Fruit fly (Drosophila melanogaster) whole organism, larva: ENCODE measurements around the gene CG3598.
A peak's percentile ranks its signal among the peaks of the same experiment; 100 is the strongest.

Experiments used
- noc ChIP-seq: fragments of 200-800 bp; sonication (Bioruptor generic); optimal IDR thresholded peaks from 3 replicates; lab custom pipeline; 2019; ENCODE audit warnings: missing biosample characterization, mild to moderate bottlenecking, missing genetic modification characterization, moderate library complexity

The CG3598 gene

DNA sequence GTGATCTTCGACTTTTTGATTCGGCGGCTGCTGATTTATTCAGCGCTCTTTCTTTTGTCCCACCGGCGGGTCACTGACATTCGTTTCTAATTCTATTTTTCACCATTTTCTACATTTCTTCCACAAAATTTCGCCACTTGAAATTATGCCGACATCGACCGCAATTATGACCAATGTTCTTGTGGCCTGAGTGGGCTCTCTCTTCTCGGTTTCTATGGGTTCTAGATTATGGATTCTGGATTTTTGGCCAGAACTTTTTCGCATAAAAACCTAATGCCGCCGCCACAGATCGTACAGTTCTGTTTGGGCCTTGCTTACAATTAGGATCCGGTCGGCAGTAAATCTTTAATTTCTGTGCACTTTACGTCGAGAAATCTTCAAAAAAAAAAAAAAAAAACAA lies at the start of gene CG3598:
Gene CG3598, plus strand, starts transcription at position 301 of the 400 bp plus-strand sequence.
- TF ChIP-seq noc (tag; lab: Kevin White, UChicago) = no peak

DNA sequence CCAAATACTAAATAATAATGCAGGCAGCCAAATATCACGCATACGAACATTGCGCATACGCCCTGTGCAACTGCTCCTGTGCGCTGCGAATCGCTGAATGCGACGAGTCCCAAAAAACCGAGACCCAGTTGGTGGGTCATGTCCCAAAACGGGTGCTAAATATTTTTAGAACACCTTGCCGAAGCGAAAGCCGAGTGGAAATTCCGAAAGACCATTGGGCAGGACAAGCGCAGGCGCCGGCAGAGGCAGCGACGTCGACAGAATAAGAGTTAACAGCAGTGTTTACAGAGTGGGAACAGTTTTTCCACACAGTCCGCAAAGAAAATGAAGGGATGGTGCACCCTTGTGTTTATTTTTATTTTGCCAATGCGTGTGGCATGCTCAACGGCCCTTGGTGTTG lies 48.6 kb upstream of the CG3598 start:
- no peak for TF ChIP-seq noc (tag; lab: Kevin White, UChicago)

DNA sequence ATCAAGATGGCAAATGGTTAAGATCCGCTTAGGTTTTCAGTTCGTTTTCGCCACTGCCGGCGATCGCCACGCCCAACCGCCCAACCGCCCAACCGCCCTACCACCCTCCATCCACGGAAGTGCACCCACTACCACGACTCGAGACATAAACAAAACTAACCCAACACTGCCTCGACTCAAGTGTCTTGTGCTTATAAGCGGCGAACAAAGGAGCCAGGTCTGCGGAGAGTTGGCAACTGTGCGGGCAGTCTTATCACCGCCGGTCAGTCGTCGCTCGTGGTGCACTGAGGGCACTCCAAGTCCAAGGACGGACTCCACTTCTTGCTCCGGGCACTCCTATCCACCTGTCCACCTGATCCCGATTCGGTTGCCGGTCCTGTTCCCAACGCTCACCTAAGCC lies 46.4 kb upstream of the CG3598 start, which contains the start of gene CG3526:
Gene CG3526, plus strand, starts transcription at position 301 of the 400 bp plus-strand sequence.
- TF ChIP-seq noc (tag; lab: Kevin White, UChicago) = no peak

DNA sequence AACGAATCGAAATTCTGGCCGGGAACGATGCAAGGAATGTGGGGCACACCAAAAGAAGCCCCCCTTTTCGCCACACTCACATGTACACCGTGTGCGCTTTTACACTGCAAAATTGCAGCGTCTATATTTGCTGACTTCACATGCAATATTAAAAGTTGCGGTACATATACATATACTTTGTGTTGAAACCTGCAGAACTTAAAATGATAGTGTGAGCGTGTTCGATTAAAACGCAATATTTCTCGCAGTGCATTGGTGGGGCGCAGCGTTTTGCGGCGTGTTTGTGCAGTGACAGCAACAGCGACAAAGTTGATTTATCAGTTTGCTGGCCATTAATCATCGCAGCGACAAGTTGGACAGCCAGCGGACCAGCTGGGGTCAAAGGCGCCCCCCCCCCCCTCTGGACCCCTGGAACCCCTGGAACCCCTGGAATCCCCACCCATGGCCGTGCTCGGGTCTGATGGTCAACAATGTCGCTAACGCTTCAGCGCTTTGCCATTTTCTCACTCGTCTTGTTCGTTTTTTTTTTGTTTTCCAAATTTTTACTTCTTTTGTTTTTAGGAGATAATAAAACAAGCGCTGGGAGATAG lies 29.6 kb upstream of the CG3598 start:
- TF ChIP-seq noc (tag; lab: Kevin White, UChicago) = no peak

DNA sequence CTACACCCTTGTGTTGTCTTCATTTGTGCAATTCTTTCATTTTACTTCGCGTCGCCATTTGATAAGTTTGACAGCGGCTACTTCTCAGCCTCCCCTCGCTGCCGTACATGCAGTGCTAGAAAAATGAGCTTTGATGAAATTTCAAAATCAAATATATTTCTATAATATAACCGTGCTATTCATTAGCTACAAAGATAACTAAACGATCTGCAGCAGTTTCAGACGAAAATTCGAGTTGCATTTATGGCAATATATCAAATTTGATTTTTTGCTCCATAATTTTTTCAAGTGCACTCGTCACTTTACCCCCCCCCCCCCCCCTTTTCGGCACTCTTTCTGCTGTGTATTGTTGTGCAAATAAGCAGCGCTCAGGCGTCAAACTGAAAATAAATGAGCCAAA lies 24.2 kb upstream of the CG3598 start:
- TF ChIP-seq noc (tag; lab: Kevin White, UChicago) = no peak

DNA sequence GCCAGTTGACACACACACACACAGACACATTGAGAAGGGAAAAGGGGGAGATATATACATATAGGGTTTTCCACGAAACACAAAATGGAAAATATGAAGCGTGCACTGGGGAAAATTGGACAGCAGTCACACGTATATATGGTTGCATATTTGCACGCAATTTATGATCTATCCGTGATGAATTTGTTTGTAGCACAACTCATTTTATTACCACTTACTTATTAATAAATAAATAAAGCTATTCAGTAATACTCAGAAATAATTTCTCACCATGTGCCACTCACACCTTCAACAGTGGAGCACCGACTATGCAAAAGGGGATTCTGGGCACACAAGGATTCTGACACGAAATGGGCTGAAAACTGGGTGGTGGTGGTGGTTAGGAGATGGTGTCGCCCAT lies 22.7 kb upstream of the CG3598 start:
- TF ChIP-seq noc (tag; lab: Kevin White, UChicago) = no peak

DNA sequence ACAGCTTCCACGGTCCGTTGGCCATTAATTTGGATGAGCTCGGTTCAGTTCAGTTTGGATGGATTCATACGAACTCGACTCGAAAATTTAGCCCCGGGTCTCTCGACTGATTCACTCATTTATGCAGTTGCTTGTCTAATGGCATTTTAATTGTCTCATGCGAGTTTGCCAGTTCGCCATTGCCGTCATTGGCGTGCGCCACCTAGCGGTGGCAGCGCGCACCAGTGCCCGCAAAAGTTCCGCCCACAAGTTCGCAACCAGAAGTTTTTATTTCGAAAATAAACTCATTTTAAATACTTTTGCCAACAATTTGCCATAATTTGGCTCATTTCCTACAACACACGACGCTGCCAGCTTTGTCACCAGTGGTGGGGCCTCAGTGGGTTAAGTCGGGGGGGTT lies 21.7 kb upstream of the CG3598 start:
- TF ChIP-seq noc (tag; lab: Kevin White, UChicago) = no peak

DNA sequence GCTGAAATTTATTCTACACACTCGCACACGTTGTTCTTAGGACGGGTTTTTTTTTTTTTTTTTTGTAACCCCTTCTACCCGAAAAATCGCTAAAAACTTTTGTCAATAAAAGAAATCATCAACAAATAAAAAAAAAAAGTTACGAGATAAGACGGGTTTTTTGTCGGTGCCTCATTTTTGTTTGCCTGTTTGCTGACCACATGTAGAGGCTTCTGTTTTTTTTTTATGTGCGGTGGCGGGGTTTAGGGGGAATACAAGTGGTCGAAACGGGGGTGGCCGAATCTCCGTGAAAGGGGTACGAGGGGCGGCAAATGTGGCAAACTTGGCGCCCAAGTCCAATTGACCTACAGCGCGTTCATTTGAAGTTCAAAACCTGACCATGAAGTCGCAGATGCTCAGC lies 18.3 kb upstream of the CG3598 start:
- no peak for TF ChIP-seq noc (tag; lab: Kevin White, UChicago)

DNA sequence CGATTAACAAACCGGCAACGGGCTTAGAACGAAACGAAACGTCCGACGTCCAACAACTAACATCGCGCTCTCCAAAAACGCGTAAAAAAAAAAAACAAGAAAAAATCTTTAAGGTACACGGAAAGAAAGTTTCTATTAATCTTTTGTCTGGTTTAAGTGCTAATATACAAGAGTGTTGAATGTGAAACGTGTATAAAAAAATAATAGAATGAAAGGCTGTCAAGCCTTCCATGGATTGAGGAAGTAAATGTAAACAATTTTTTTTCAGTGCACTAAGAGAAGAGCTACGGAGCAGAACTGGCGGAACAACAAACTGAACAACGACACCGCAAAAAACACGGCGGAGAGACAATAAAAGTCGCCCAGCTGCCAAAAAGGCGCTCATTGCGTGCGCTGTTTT lies 17.1 kb upstream of the CG3598 start, which contains the start of gene CG3588:
Gene CG3588, plus strand, starts transcription at position 29 of the 400 bp plus-strand sequence.
- TF ChIP-seq noc (tag; lab: Kevin White, UChicago) = peak; percentile 62

DNA sequence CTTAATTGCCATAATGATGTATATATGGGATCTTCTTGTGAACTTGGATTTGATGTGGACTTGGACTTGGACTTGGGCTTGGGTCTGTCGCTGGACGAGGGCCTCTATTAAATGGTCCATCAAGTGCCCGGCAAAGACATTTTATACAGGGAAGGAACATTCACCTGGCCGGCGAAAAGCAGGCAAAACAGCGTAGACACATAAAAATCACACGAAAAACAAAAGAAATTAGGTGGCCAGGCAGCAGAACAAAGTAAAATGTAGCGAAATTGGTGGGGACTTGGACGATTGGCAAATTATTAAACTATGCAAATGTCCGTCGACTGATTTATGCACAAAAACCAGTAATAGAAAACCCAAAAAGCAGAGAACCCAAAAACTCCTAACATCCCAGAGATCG lies 9.7 kb upstream of the CG3598 start, which contains the start of gene CG14424:
Gene CG14424, minus strand, starts transcription at position 101 of the 400 bp plus-strand sequence.
- no peak for TF ChIP-seq noc (tag; lab: Kevin White, UChicago)

DNA sequence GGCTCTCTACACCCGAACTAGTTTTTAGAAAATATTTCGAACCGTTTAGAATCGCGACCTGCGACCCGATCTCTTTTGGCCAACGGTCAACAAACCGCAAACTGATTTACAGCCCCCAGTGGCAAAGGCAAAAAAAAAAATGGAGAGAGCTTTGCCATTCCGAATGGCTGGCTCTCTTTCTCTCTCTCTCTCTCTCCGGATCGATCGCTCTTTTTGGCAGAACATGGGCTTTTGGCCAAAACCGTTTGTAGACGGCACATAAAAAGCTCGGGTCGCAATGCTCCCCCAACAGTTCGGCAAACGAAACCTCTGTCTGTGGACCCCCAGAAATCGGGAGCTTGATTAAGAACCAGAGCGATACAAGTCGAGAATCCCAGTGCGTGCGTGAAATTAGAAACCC lies 7.3 kb upstream of the CG3598 start, which contains the start of gene CG32793:
Gene CG32793, plus strand, starts transcription at position 301 of the 400 bp plus-strand sequence.
- TF ChIP-seq noc (tag; lab: Kevin White, UChicago) = no peak

DNA sequence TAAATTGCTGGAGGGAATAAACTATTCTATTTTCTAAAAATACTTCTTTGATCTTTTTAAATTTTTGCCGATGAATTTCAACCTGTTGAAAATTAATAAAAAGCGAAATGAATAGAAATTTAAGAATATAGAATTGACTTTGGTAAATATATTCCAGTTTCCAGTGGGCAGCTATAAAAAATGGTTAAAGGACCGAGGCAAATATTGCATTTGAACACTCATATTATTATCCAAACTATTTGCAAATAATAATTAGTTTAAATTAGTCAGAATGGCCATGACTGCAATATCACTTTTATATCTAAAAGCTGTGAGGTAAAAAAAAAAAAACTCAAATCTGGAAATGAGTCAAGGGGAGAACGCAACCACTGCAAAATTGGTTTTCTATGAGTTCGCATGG lies 2.0 kb upstream of the CG3598 start, which contains the start of gene CG3592:
Gene CG3592, plus strand, starts transcription at position 301 of the 400 bp plus-strand sequence.
- TF ChIP-seq noc (tag; lab: Kevin White, UChicago) = no peak

DNA sequence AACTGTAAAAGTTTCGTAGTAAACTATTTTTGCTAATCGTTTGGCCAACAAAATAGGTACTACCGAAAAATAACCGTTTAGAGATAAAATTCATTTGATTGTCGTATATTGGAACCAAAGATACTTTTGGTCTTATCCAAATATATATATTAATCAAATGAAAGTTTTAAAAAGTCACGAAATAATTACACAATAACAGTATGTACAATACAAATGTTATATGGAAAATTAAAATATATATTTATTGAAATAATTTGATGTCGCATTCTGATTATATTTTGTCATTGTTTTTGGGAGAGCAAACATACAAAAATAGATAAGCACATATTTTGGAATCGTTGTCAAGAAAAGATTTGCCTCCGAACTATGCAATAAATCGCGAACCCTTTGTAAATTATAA lies 1.7 kb downstream of the CG3598 start, which contains the start of gene CG14420:
Gene CG14420, plus strand, starts transcription at position 301 of the 400 bp plus-strand sequence.
- no peak for TF ChIP-seq noc (tag; lab: Kevin White, UChicago)

DNA sequence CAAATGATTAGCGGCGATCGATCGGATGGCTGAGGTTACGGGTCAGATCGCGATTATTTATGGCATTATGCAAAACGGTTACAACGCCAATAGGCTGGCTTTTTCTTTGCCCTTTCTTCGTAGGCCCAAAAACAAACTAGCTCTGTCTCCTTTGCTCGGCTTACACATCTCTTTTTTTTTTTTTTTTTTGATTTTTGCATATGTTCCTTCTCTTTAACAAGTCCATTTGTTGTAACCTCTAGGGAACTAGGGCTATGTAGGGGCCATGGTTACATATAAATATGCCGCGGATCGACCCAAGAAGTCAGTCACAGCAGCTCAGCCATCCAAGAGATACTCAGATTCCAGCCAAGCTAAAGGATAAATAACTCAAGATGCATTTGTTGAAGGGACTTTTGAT lies 4.3 kb downstream of the CG3598 start, which contains the start of gene CG14421:
Gene CG14421, plus strand, starts transcription at position 301 of the 400 bp plus-strand sequence.
- TF ChIP-seq noc (tag; lab: Kevin White, UChicago) = no peak

DNA sequence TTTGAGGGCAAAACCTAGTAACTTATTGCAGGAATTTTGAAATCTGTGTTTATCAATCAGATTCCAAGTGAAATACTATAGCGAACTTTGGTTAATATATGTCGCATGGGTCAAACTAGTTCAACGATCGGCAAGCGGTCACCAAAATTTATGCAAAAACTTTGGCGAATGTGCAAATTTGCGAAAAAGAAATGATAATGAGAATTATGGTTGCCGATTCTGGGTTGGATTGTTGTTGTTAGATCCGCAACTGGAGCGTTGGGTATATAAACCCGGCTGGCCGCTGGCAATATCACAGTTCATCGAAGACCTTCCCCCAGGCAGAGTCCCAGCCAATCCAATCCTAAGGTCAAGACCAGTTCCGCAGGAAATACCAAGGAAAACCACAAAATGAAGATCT lies 6.3 kb downstream of the CG3598 start, which contains the start of gene CG14422:
Gene CG14422, plus strand, starts transcription at position 301 of the 400 bp plus-strand sequence.
- TF ChIP-seq noc (tag; lab: Kevin White, UChicago) = no peak

DNA sequence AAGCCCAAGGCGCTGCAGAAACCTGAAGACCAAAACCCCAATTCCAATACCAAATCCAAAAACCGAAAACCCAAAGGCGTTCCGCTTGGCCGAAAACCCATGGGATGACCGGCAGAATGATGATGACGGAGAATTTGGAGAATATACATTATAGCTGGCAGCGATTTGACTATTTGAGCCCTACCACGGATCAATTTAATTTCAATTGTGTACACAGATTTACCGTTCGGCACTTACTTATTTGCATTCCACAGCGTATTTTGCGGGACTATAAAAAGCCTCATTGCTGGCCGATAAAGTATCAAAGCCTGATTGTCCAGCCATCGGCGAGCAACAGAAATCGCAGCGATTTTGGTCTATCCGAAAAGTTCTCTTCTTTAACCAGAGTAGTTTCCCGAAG lies 8.3 kb downstream of the CG3598 start, which contains the start of gene CG14423:
Gene CG14423, plus strand, starts transcription at position 301 of the 400 bp plus-strand sequence.
- TF ChIP-seq noc (tag; lab: Kevin White, UChicago) = no peak

DNA sequence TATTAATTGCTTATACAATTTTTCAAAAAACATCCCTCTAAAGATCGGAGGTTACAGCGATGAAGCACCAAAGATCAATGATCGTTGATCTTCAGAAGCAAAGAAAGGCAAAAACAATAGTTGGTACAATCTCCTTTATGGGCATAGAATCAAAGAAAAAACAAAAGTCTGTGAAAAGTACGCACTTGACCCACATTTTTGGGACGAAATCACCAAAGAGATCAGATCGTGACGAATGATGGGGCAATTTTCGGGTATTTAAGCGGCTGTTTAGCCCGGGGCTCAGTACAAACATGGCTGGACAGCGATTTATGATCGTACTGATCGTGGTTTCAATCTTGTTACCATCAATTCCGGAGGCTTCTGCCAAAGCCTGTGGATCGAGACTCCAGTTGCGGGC lies 10.0 kb downstream of the CG3598 start, which contains the start of gene CG17959:
Gene CG17959, plus strand, starts transcription at position 301 of the 400 bp plus-strand sequence.
- TF ChIP-seq noc (tag; lab: Kevin White, UChicago) = no peak
